Worm (Caenorhabditis elegans) whole organism, L4 larva: ENCODE measurements around the gene rpa-1.

ENCODE experiments used
- Y75B8A.6 ChIP-seq: fragments of 200-800 bp; sonication (Bioruptor generic); IDR thresholded peaks from 2 replicates; pipeline ENCODE4 v1.3.6; 2022; ENCODE audit warnings: missing genetic modification reagents, missing genetic modification characterization, missing compliant biosample characterization
- mdl-1 ChIP-seq, 2 experiments: fragments of 150-350 bp in 1 of 2; sonication (generic microtip) in 1 of 2; optimal IDR thresholded peaks; 2 replicates each; lab custom pipeline; 2014 to 2017; ENCODE audit warnings: missing biosample characterization in 2 of 2, missing genetic modification characterization in 2 of 2

DNA sequence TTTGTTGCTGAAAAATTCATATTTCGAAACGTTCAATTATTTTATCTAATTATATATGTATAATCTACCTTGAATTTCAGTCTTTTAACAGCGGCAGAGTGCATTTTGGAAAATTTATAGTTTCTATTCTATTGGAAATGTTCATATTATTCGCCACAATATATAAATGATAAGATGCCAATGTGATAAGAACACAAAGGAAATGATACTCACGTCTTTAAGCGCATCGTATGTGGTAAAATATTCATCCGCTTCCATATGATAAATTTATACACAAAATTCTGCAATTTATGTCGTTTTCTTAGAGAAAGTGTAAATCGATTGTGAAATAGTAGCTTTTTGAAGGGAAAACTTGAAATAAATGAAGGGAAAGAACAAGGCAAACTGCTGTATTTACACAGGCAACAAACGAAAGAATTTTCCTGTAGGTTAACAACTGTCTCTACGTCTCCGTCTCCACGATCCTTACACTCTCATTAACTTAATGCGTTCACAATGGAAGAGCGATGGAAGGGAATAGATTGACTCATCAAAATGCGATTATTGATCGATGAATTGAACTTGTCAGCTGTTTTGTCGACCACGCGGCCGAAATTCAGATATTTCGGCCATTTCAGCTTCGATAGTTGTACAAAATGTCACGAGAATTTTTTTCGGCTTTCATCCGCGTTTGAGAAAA, 2.2 kb upstream of the rpa-1 start, which contains the start of gene alfa-1:
- no peak for TF ChIP-seq mdl-1 (tag; optimal IDR thresholded peaks at IDR 0.05; lab: Kevin White, UChicago)
- no peak for TF ChIP-seq Y75B8A.6
